Fruit fly (Drosophila melanogaster) whole organism, prepupa: ENCODE measurements around the gene Tg.

ENCODE experiments used
- Blimp-1 ChIP-seq: fragments of 200-800 bp; sonication (Bioruptor generic); optimal IDR thresholded peaks from 3 replicates; lab custom pipeline; 2017; ENCODE audit warnings: missing biosample characterization, missing genetic modification characterization, mild to moderate bottlenecking, moderate library complexity, missing genetic modification reagents
- CG10631 ChIP-seq: fragments of 200-800 bp; sonication (Bioruptor generic); optimal IDR thresholded peaks from 2 replicates; lab custom pipeline; 2016; ENCODE audit warnings: missing biosample characterization, missing genetic modification characterization
- CG10669 ChIP-seq: fragments of 200-800 bp; sonication (Bioruptor generic); optimal IDR thresholded peaks from 3 replicates; lab custom pipeline; 2018; ENCODE audit warnings: missing biosample characterization, mild to moderate bottlenecking, missing genetic modification characterization, moderate library complexity
- CG11294 ChIP-seq: fragments of 200-800 bp; sonication (Bioruptor generic); IDR thresholded peaks from 2 replicates; pipeline ENCODE4 v1.3.6; 2022; ENCODE audit warnings: missing biosample characterization, missing genetic modification characterization
- CG15336 ChIP-seq: fragments of 200-800 bp; sonication (Bioruptor generic); IDR thresholded peaks from 2 replicates; pipeline ENCODE4 v1.3.6; 2022; ENCODE audit warnings: missing biosample characterization, missing genetic modification characterization
- CG3032 ChIP-seq: fragments of 200-800 bp; optimal IDR thresholded peaks from 2 replicates; lab custom pipeline; 2019; ENCODE audit warnings: missing biosample characterization, mild to moderate bottlenecking, missing genetic modification characterization, moderate library complexity
- CG31627 ChIP-seq: fragments of 200-800 bp; sonication (Bioruptor generic); optimal IDR thresholded peaks from 3 replicates; lab custom pipeline; 2016; ENCODE audit warnings: missing biosample characterization, missing genetic modification characterization
- CG32006 ChIP-seq: fragments of 200-800 bp; sonication (Bioruptor generic); optimal IDR thresholded peaks from 3 replicates; lab custom pipeline; 2017; ENCODE audit warnings: missing biosample characterization, mild to moderate bottlenecking, missing genetic modification characterization
- CG3919 ChIP-seq: fragments of 200-800 bp; sonication (Bioruptor generic); optimal IDR thresholded peaks from 3 replicates; lab custom pipeline; 2016; ENCODE audit warnings: missing biosample characterization, missing genetic modification characterization
- CG6276 ChIP-seq: fragments of 200-800 bp; sonication (Bioruptor generic); optimal IDR thresholded peaks from 2 replicates; lab custom pipeline; 2017; ENCODE audit warnings: missing biosample characterization, mild to moderate bottlenecking, missing genetic modification characterization
- CG6808 ChIP-seq: fragments of 200-800 bp; sonication (Bioruptor generic); optimal IDR thresholded peaks from 3 replicates; lab custom pipeline; 2017; ENCODE audit warnings: missing biosample characterization, missing genetic modification characterization, mild to moderate bottlenecking, moderate library complexity, missing genetic modification reagents
- CG6854 ChIP-seq: fragments of 200-800 bp; sonication (Bioruptor generic); optimal IDR thresholded peaks from 2 replicates; lab custom pipeline; 2017; ENCODE audit warnings: missing biosample characterization, mild to moderate bottlenecking, missing genetic modification characterization
- CG7368 ChIP-seq: fragments of 200-800 bp; sonication (Bioruptor generic); optimal IDR thresholded peaks from 3 replicates; lab custom pipeline; 2016; ENCODE audit warnings: missing biosample characterization, missing genetic modification characterization
- CG8119 ChIP-seq: fragments of 200-800 bp; sonication (Bioruptor generic); IDR thresholded peaks from 3 replicates; pipeline ENCODE4 v1.3.6; 2022; ENCODE audit warnings: missing biosample characterization, missing genetic modification characterization
- CG8319 ChIP-seq: fragments of 200-800 bp; sonication (Bioruptor generic); optimal IDR thresholded peaks from 3 replicates; lab custom pipeline; 2016; ENCODE audit warnings: missing biosample characterization, missing genetic modification characterization
- CG8632 ChIP-seq: fragments of 200-800 bp; sonication (Bioruptor generic); optimal IDR thresholded peaks from 3 replicates; lab custom pipeline; 2016; ENCODE audit warnings: missing biosample characterization, missing genetic modification characterization
- CG9139 ChIP-seq: fragments of 200-800 bp; sonication (Bioruptor generic); optimal IDR thresholded peaks from 3 replicates; lab custom pipeline; 2017; ENCODE audit warnings: missing biosample characterization, mild to moderate bottlenecking, missing genetic modification characterization
- Eip78C ChIP-seq: fragments of 200-800 bp; sonication (Bioruptor generic); peaks from one replicate; lab custom pipeline; 2016; ENCODE audit warnings: missing biosample characterization, missing genetic modification characterization
- Eip93F ChIP-seq: fragments of 200-800 bp; sonication (Bioruptor generic); optimal IDR thresholded peaks from 2 replicates; lab custom pipeline; 2016; ENCODE audit warnings: missing biosample characterization, mild to moderate bottlenecking, missing genetic modification characterization
- Gug ChIP-seq: fragments of 200-800 bp; sonication (Bioruptor generic); IDR thresholded peaks from 2 replicates; pipeline ENCODE4 v1.3.6; 2022; ENCODE audit warnings: missing biosample characterization, missing genetic modification characterization
- Hr38 ChIP-seq: sonication (Bioruptor generic); optimal IDR thresholded peaks from 2 replicates; lab custom pipeline; 2016; ENCODE audit warnings: missing biosample characterization, missing genetic modification characterization
- Hr39 ChIP-seq: fragments of 200-800 bp; sonication (Bioruptor generic); optimal IDR thresholded peaks from 2 replicates; lab custom pipeline; 2016; ENCODE audit warnings: missing biosample characterization, missing genetic modification characterization
- Met ChIP-seq: fragments of 200-800 bp; sonication (Bioruptor generic); optimal IDR thresholded peaks from 3 replicates; lab custom pipeline; 2016; ENCODE audit warnings: missing biosample characterization, missing genetic modification characterization
- Sox102F ChIP-seq: fragments of 200-800 bp; sonication (Bioruptor generic); optimal IDR thresholded peaks from 2 replicates; lab custom pipeline; 2016; ENCODE audit warnings: missing biosample characterization, mild to moderate bottlenecking, missing genetic modification characterization
- Sox14 ChIP-seq: fragments of 200-800 bp; sonication (Bioruptor generic); optimal IDR thresholded peaks from 3 replicates; lab custom pipeline; 2016; ENCODE audit warnings: missing biosample characterization, missing genetic modification characterization
- Sox15 ChIP-seq: fragments of 200-800 bp; sonication (Bioruptor generic); optimal IDR thresholded peaks from 3 replicates; lab custom pipeline; 2016; ENCODE audit warnings: missing biosample characterization, missing genetic modification characterization
- acj6 ChIP-seq: fragments of 200-800 bp; sonication (Bioruptor generic); optimal IDR thresholded peaks from 3 replicates; lab custom pipeline; 2016; ENCODE audit warnings: missing biosample characterization, missing genetic modification characterization
- dac ChIP-seq: fragments of 200-800 bp; sonication (Bioruptor generic); optimal IDR thresholded peaks from 2 replicates; lab custom pipeline; 2017; ENCODE audit warnings: missing biosample characterization, mild to moderate bottlenecking, missing genetic modification characterization
- dsx ChIP-seq: fragments of 200-800 bp; optimal IDR thresholded peaks from 3 replicates; lab custom pipeline; 2019; ENCODE audit warnings: missing biosample characterization, mild to moderate bottlenecking, missing genetic modification characterization, moderate library complexity; ENCODE audit not compliant: poor library complexity, severe bottlenecking
- eg ChIP-seq: fragments of 200-800 bp; sonication (Bioruptor generic); IDR thresholded peaks from 3 replicates; pipeline ENCODE4 v1.3.6; 2022; ENCODE audit warnings: missing biosample characterization, missing genetic modification characterization
- esn ChIP-seq: fragments of 200-800 bp; sonication (Bioruptor generic); optimal IDR thresholded peaks from 2 replicates; lab custom pipeline; 2016; ENCODE audit warnings: missing biosample characterization, mild to moderate bottlenecking, missing genetic modification characterization, moderate library complexity
- fd59A ChIP-seq: fragments of 200-800 bp; sonication (Bioruptor generic); optimal IDR thresholded peaks from 2 replicates; lab custom pipeline; 2017; ENCODE audit warnings: missing biosample characterization, mild to moderate bottlenecking, missing genetic modification characterization, missing genetic modification reagents
- fd85E ChIP-seq: fragments of 200-800 bp; sonication (Bioruptor generic); optimal IDR thresholded peaks from 3 replicates; lab custom pipeline; 2016; ENCODE audit warnings: missing biosample characterization, missing genetic modification characterization
- fkh ChIP-seq: fragments of 200-800 bp; sonication (Bioruptor generic); optimal IDR thresholded peaks from 3 replicates; lab custom pipeline; 2017; ENCODE audit warnings: missing biosample characterization, mild to moderate bottlenecking, missing genetic modification characterization, moderate library complexity
- pdm3 ChIP-seq: fragments of 200-800 bp; sonication (Bioruptor generic); optimal IDR thresholded peaks from 3 replicates; lab custom pipeline; 2016; ENCODE audit warnings: missing biosample characterization, missing genetic modification characterization
- ss ChIP-seq, 2 experiments: fragments of 200-800 bp; sonication (Bioruptor generic); optimal IDR thresholded peaks; 2 replicates in 1 of 2; 3 replicates in 1 of 2; lab custom pipeline; 2017 to 2018; ENCODE audit warnings: mild to moderate bottlenecking in 2 of 2, missing biosample characterization in 2 of 2, missing genetic modification characterization in 2 of 2, moderate library complexity in 1 of 2
- svp ChIP-seq: fragments of 200-800 bp; sonication (Bioruptor generic); peaks from one replicate; lab custom pipeline; 2016; ENCODE audit warnings: missing biosample characterization, missing genetic modification characterization
- topi ChIP-seq: fragments of 200-800 bp; sonication (Bioruptor generic); optimal IDR thresholded peaks from 3 replicates; lab custom pipeline; 2016; ENCODE audit warnings: missing biosample characterization, missing genetic modification characterization
- vri ChIP-seq: fragments of 200-800 bp; sonication (Bioruptor generic); optimal IDR thresholded peaks from 3 replicates; lab custom pipeline; 2016; ENCODE audit warnings: missing biosample characterization, mild to moderate bottlenecking, missing genetic modification characterization

The Tg gene

DNA sequence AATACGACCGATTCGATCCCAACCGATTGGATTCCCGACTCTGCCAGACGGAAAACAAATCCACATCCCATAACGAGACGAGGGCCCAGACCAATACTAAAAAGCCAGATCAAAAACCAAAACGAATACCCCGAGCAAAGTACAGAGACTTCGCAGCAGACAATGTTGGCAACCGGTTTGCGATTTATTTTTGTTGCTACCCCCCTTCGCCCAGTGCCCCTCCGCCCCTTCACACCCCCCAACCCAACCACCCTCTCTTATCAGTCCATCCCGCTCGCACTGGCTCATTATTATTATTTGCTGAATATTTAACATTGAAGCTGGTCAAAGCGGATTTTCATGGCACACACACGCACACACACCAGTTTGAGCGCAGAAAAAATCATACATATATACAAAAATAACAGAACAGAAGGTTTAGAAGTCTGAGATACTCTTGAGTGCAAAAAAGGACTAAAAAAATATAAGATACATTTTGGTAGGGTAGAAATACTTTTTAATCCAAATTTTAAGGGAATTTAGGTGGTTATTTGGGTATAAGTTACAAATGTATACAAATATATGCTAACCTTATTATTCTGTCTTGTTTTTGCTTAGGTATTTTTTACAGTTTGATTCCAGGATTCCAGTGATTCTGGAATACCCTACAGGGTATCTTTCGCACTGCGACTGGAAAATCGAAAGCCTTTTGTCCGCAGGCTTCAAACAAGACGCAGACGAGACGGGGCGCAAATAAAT is 37.6 kb upstream of the Tg start (continued):
- no peak for TF ChIP-seq Hr38 (GFP tag; lab: Kevin White, UChicago)
- peak; percentile 57 for TF ChIP-seq CG6808 (GFP tag; lab: Kevin White, UChicago)
- peak; percentile 59 for TF ChIP-seq vri (GFP tag; lab: Kevin White, UChicago)
- TF ChIP-seq CG10631 (GFP tag; lab: Kevin White, UChicago): peak; percentile 52
- peak; percentile 52 for TF ChIP-seq CG3919 (GFP tag; lab: Kevin White, UChicago)
- TF ChIP-seq acj6 (GFP tag; lab: Kevin White, UChicago): peak; percentile 61
- peak; percentile 89 for TF ChIP-seq svp (GFP tag; lab: Kevin White, UChicago)
- peak; percentile 64 for TF ChIP-seq CG6854
- peak; percentile 10 for TF ChIP-seq Blimp-1 (GFP tag; lab: Kevin White, UChicago)
- TF ChIP-seq ss (GFP tag; optimal IDR thresholded peaks at IDR 0.05; lab: Kevin White, UChicago): peak; percentile 27 to 63
- TF ChIP-seq Gug (GFP tag; lab: Robert Waterston, UW): no peak
- TF ChIP-seq CG15336: no peak
- no peak for TF ChIP-seq CG8119 (GFP tag; lab: Robert Waterston, UW)
- TF ChIP-seq CG3032: peak; percentile 40
- TF ChIP-seq Sox15 (GFP tag; lab: Kevin White, UChicago): peak; percentile 55
- no peak for TF ChIP-seq CG7368 (GFP tag; lab: Kevin White, UChicago)
- peak; percentile 78 for TF ChIP-seq Sox14 (GFP tag; lab: Kevin White, UChicago)
- TF ChIP-seq Hr39 (GFP tag; lab: Kevin White, UChicago): peak; percentile 76
- peak; percentile 58 for TF ChIP-seq CG32006 (GFP tag; lab: Kevin White, UChicago)
- TF ChIP-seq Sox102F (GFP tag; lab: Kevin White, UChicago): peak; percentile 76
- peak; percentile 45 for TF ChIP-seq CG8632 (GFP tag; lab: Kevin White, UChicago)
- no peak for TF ChIP-seq fd85E
- TF ChIP-seq esn (GFP tag; lab: Kevin White, UChicago): peak; percentile 88
- no peak for TF ChIP-seq dac (GFP tag; lab: Kevin White, UChicago)
- TF ChIP-seq Met (GFP tag; lab: Kevin White, UChicago): peak; percentile 79

DNA sequence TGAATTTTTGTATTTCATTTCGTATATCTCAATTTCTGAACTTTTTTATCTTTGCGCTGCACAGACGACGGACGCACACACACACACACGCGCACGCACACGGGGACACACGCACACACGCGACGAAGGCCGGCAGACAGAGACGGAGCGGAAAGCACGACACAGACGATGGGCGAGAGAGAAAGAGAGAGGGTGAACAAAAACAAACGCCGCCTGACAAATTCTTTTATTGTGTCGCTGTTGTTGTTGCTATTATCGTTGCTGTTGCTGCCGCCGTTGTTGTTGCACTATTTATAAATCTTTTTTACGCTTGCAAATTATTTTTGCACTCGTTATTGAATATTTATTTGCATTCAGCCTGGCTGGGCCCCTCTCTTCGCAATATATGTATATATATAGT is 34.5 kb upstream of the Tg start:
- TF ChIP-seq eg: peak; percentile 45; the same call in 1 of the 3 replicates
- TF ChIP-seq Eip93F (GFP tag; lab: Kevin White, UChicago): no peak
- peak; percentile 52 for TF ChIP-seq Sox14 (GFP tag; lab: Kevin White, UChicago)
- no peak for TF ChIP-seq CG31627 (GFP tag; lab: Kevin White, UChicago)
- peak; percentile 11 for TF ChIP-seq dsx (GFP tag; lab: Kevin White, UChicago)
- TF ChIP-seq Eip78C (GFP tag; lab: Kevin White, UChicago): peak; percentile 24
- no peak for TF ChIP-seq CG6854
- peak; percentile 9 to 63 for TF ChIP-seq ss (GFP tag; optimal IDR thresholded peaks at IDR 0.05; lab: Kevin White, UChicago)
- no peak for TF ChIP-seq topi (GFP tag; lab: Kevin White, UChicago)
- TF ChIP-seq CG6276 (GFP tag; lab: Kevin White, UChicago): no peak
- no peak for TF ChIP-seq CG10669 (GFP tag; lab: Kevin White, UChicago)
- peak; percentile 31 for TF ChIP-seq svp (GFP tag; lab: Kevin White, UChicago)
- no peak for TF ChIP-seq pdm3 (GFP tag; lab: Kevin White, UChicago)
- TF ChIP-seq CG8319 (GFP tag; lab: Kevin White, UChicago): no peak
- TF ChIP-seq CG7368 (GFP tag; lab: Kevin White, UChicago): no peak
- TF ChIP-seq CG9139 (GFP tag; lab: Kevin White, UChicago): no peak
- TF ChIP-seq esn (GFP tag; lab: Kevin White, UChicago): no peak
- TF ChIP-seq CG11294 (GFP tag; lab: Robert Waterston, UW): no peak
- TF ChIP-seq fd59A (GFP tag; lab: Kevin White, UChicago): no peak
- TF ChIP-seq Sox102F (GFP tag; lab: Kevin White, UChicago): no peak
- peak; percentile 19 for TF ChIP-seq fkh (GFP tag; lab: Kevin White, UChicago)
